Worm (Caenorhabditis elegans) whole organism, L1 larva: ENCODE data around the gene ZK856.11.

Experiments used
- C04F5.9 ChIP-seq: sonication (generic microtip); optimal IDR thresholded peaks from 2 replicates; lab custom pipeline; 2016; ENCODE audit warnings: missing genetic modification characterization, missing compliant biosample characterization
- F16B12.6 ChIP-seq: fragments of 150-350 bp; optimal IDR thresholded peaks from 2 replicates; lab custom pipeline; 2014; ENCODE audit warnings: missing biosample characterization, missing genetic modification characterization
- aha-1 ChIP-seq: fragments of 150-350 bp; optimal IDR thresholded peaks from 2 replicates; lab custom pipeline; 2014; ENCODE audit warnings: missing biosample characterization, missing genetic modification characterization
- blmp-1 ChIP-seq: fragments of 150-350 bp; optimal IDR thresholded peaks from 2 replicates; lab custom pipeline; 2014; ENCODE audit warnings: missing biosample characterization, missing genetic modification characterization
- ceh-90 ChIP-seq: sonication (generic microtip); optimal IDR thresholded peaks from 2 replicates; lab custom pipeline; 2016; ENCODE audit warnings: missing genetic modification characterization, missing compliant biosample characterization
- dpl-1 ChIP-seq, 3 experiments: fragments of 150-350 bp in 2 of 3; sonication (generic microtip) in 1 of 3; optimal IDR thresholded peaks; 2 replicates each; lab custom pipeline; 2014 to 2017; ENCODE audit warnings: missing biosample characterization in 3 of 3, missing genetic modification characterization in 3 of 3, missing genetic modification reagents in 3 of 3
- dsc-1 ChIP-seq: sonication (generic microtip); optimal IDR thresholded peaks from 2 replicates; lab custom pipeline; 2016; ENCODE audit warnings: mild to moderate bottlenecking, missing genetic modification characterization, missing compliant biosample characterization
- efl-1 ChIP-seq, 4 experiments: fragments of 150-350 bp; optimal IDR thresholded peaks in 3 of 4; peaks in 1 of 4; 1 replicate in 1 of 4; 2 replicates in 3 of 4; lab custom pipeline; 2014; ENCODE audit warnings: missing biosample characterization in 2 of 4, missing genetic modification characterization in 2 of 4, missing genetic modification reagents in 2 of 4
- efl-3 ChIP-seq: fragments of 200-800 bp; sonication (Bioruptor generic); optimal IDR thresholded peaks from 2 replicates; lab custom pipeline; 2018; ENCODE audit warnings: mild to moderate bottlenecking, missing genetic modification characterization, missing compliant biosample characterization
- egl-13 ChIP-seq: sonication (generic microtip); optimal IDR thresholded peaks from 2 replicates; lab custom pipeline; 2016; ENCODE audit warnings: missing genotype, missing genetic modification reagents, missing genetic modification characterization, missing compliant biosample characterization
- elt-2 ChIP-seq: sonication (generic microtip); optimal IDR thresholded peaks from 2 replicates; lab custom pipeline; 2016; ENCODE audit warnings: missing genetic modification characterization, mild to moderate bottlenecking, inconsistent platforms, missing compliant biosample characterization, missing genetic modification reagents
- elt-3 ChIP-seq, 6 experiments: fragments of 150-350 bp in 1 of 6; sonication (generic microtip); optimal IDR thresholded peaks; 2 replicates each; lab custom pipeline; 2017 to 2018; ENCODE audit warnings: missing biosample characterization in 6 of 6, missing genetic modification characterization in 6 of 6, inconsistent platforms in 1 of 6
- fkh-8 ChIP-seq: sonication (generic microtip); optimal IDR thresholded peaks from 2 replicates; lab custom pipeline; 2016; ENCODE audit warnings: mild to moderate bottlenecking, missing genetic modification characterization, missing compliant biosample characterization
- hlh-17 ChIP-seq: fragments of 200-800 bp; sonication (Bioruptor generic); optimal IDR thresholded peaks from 2 replicates; lab custom pipeline; 2018; ENCODE audit warnings: missing genetic modification characterization, mild to moderate bottlenecking, missing compliant biosample characterization, moderate library complexity, borderline replicate concordance
- hpl-2 ChIP-seq: fragments of 150-350 bp; optimal IDR thresholded peaks from 2 replicates; lab custom pipeline; 2014; ENCODE audit warnings: missing biosample characterization, missing genetic modification reagents, missing genetic modification characterization
- irx-1 ChIP-seq: sonication (generic microtip); optimal IDR thresholded peaks from 2 replicates; lab custom pipeline; 2016; ENCODE audit warnings: missing genetic modification characterization, missing compliant biosample characterization
- jun-1 ChIP-seq: fragments of 150-350 bp; optimal IDR thresholded peaks from 2 replicates; lab custom pipeline; 2014; ENCODE audit warnings: missing biosample characterization, missing genetic modification reagents, missing genetic modification characterization
- lin-14 ChIP-seq: fragments of 200-800 bp; sonication (Bioruptor generic); optimal IDR thresholded peaks from 2 replicates; lab custom pipeline; 2018; ENCODE audit warnings: mild to moderate bottlenecking, missing genetic modification characterization, moderate library complexity, missing compliant biosample characterization
- lin-35 ChIP-seq, 2 experiments: fragments of 150-350 bp; optimal IDR thresholded peaks; 2 replicates each; lab custom pipeline; 2014; ENCODE audit warnings: missing biosample characterization in 2 of 2, missing genetic modification characterization in 2 of 2, missing genetic modification reagents in 2 of 2
- mdl-1 ChIP-seq, 2 experiments: fragments of 150-350 bp; optimal IDR thresholded peaks; 2 replicates each; lab custom pipeline; 2014 to 2017; ENCODE audit warnings: missing biosample characterization in 2 of 2, missing genetic modification characterization in 2 of 2, inconsistent platforms in 1 of 2
- mep-1 ChIP-seq: fragments of 150-350 bp; optimal IDR thresholded peaks from 2 replicates; lab custom pipeline; 2014; ENCODE audit warnings: missing biosample characterization, missing genetic modification characterization
- nhr-11 ChIP-seq: fragments of 150-350 bp; optimal IDR thresholded peaks from 2 replicates; lab custom pipeline; 2014; ENCODE audit warnings: missing biosample characterization, missing genetic modification characterization
- nhr-19 ChIP-seq: fragments of 200-800 bp; sonication (Bioruptor generic); conservative IDR thresholded peaks from 2 replicates; pipeline ENCODE4 v1.3.6; 2022; ENCODE audit warnings: missing genetic modification characterization, missing compliant biosample characterization
- nhr-237 ChIP-seq: fragments of 150-350 bp; optimal IDR thresholded peaks from 2 replicates; lab custom pipeline; 2014; ENCODE audit warnings: missing biosample characterization, missing genetic modification characterization
- nhr-47 ChIP-seq: sonication (generic microtip); optimal IDR thresholded peaks from 2 replicates; lab custom pipeline; 2016; ENCODE audit warnings: mild to moderate bottlenecking, missing genetic modification characterization, moderate library complexity, missing compliant biosample characterization
- nhr-77 ChIP-seq: fragments of 150-350 bp; optimal IDR thresholded peaks from 2 replicates; lab custom pipeline; 2014; ENCODE audit warnings: missing biosample characterization, missing genetic modification characterization
- nhr-84 ChIP-seq: sonication (generic microtip); optimal IDR thresholded peaks from 2 replicates; lab custom pipeline; 2017; ENCODE audit warnings: missing biosample characterization, missing genetic modification characterization
- nhr-85 ChIP-seq: sonication (generic microtip); peaks from one replicate; lab custom pipeline; 2016; ENCODE audit warnings: missing genetic modification characterization, inconsistent platforms, missing compliant biosample characterization
- nhr-90 ChIP-seq: sonication (generic microtip); optimal IDR thresholded peaks from 2 replicates; lab custom pipeline; 2016; ENCODE audit warnings: mild to moderate bottlenecking, missing genetic modification characterization, missing compliant biosample characterization; ENCODE audit not compliant: poor library complexity
- pqm-1 ChIP-seq: sonication (generic microtip); optimal IDR thresholded peaks from 3 replicates; lab custom pipeline; 2017; ENCODE audit warnings: missing biosample characterization, missing genetic modification characterization
- rnt-1 ChIP-seq: sonication (generic microtip); optimal IDR thresholded peaks from 2 replicates; lab custom pipeline; 2016; ENCODE audit warnings: mild to moderate bottlenecking, missing genetic modification characterization, moderate library complexity, missing compliant biosample characterization
- snu-23 ChIP-seq: sonication (generic microtip); optimal IDR thresholded peaks from 2 replicates; lab custom pipeline; 2016; ENCODE audit warnings: missing genetic modification characterization, missing compliant biosample characterization
- tbx-2 ChIP-seq: sonication (generic microtip); optimal IDR thresholded peaks from 2 replicates; lab custom pipeline; 2016; ENCODE audit warnings: missing genetic modification characterization, missing compliant biosample characterization
- unc-130 ChIP-seq: fragments of 150-350 bp; optimal IDR thresholded peaks from 2 replicates; lab custom pipeline; 2017; ENCODE audit warnings: missing biosample characterization, missing genetic modification characterization, inconsistent platforms
- ztf-11 ChIP-seq, 2 experiments: sonication (generic microtip); optimal IDR thresholded peaks; 2 replicates each; lab custom pipeline; 2016 to 2017; ENCODE audit warnings: missing genetic modification characterization in 2 of 2, missing biosample characterization in 1 of 2, missing compliant biosample characterization in 1 of 2
- ztf-4 ChIP-seq: fragments of 150-350 bp; optimal IDR thresholded peaks from 2 replicates; lab custom pipeline; 2014; ENCODE audit warnings: missing biosample characterization, missing genetic modification characterization

ZK856.11 gene

ce11 chrV:10246443-10246885, 41.7 kb upstream of the ZK856.11 start (continued):
- TF ChIP-seq lin-14 (GFP tag; lab: Kevin White, UChicago) (peak; percentile 94), jun-1 (tag; lab: Kevin White, UChicago) (no peak), irx-1 (tag; lab: Kevin White, UChicago) (peak; percentile 20), unc-130 (tag; lab: Kevin White, UChicago) (peak; percentile 59), nhr-47 (tag; lab: Kevin White, UChicago) (peak; percentile 78), rnt-1 (tag; lab: Kevin White, UChicago) (no peak), elt-3 (tag; optimal IDR thresholded peaks at IDR 0.05; lab: Kevin White, UChicago) (no peak), ztf-4 (tag; lab: Kevin White, UChicago) (peak; percentile 41), nhr-11 (peak; percentile 31), F16B12.6 (tag; lab: Kevin White, UChicago) (no peak), ceh-90 (tag; lab: Kevin White, UChicago) (peak; percentile 31), tbx-2 (tag; lab: Kevin White, UChicago) (no peak), nhr-84 (tag; lab: Kevin White, UChicago) (no peak), dpl-1 (GFP tag; optimal IDR thresholded peaks at IDR 0.05; lab: Kevin White, UChicago) (peak; percentile 34 to 65 (median 44)), nhr-85 (tag; lab: Kevin White, UChicago) (peak; percentile 67), pqm-1 (tag; lab: Kevin White, UChicago) (no peak), elt-2 (no peak), hpl-2 (GFP tag; lab: Kevin White, UChicago) (no peak), mep-1 (tag; lab: Kevin White, UChicago) (peak; percentile 44), efl-1 (optimal IDR thresholded peaks at IDR 0.05; lab: Kevin White, UChicago) (peak; percentile 35 to 53), efl-1 (GFP tag; optimal IDR thresholded peaks at IDR 0.05 in 1 of 2; lab: Kevin White, UChicago) (peak; percentile 42 to 79), mdl-1 (tag; optimal IDR thresholded peaks at IDR 0.05; lab: Kevin White, UChicago) (peak in 1 of 2 experiments; percentile 89), nhr-237 (tag; lab: Kevin White, UChicago) (no peak), C04F5.9 (tag; lab: Kevin White, UChicago) (no peak), fkh-8 (tag; lab: Kevin White, UChicago) (peak; percentile 89), nhr-90 (tag; lab: Kevin White, UChicago) (no peak), snu-23 (GFP tag; lab: Kevin White, UChicago) (peak; percentile 51), nhr-77 (tag; lab: Kevin White, UChicago) (no peak), ztf-11 (tag; optimal IDR thresholded peaks at IDR 0.05; lab: Kevin White, UChicago) (no peak), efl-3 (no peak), lin-35 (GFP tag; optimal IDR thresholded peaks at IDR 0.05; lab: Kevin White, UChicago) (peak; percentile 55 to 66), hlh-17 (GFP tag; lab: Kevin White, UChicago) (no peak)

ce11 chrV:10245615-10246014, 40.9 kb upstream of the ZK856.11 start:
- TF ChIP-seq aha-1 (tag; lab: Kevin White, UChicago) (no peak), unc-130 (tag; lab: Kevin White, UChicago) (no peak), lin-35 (GFP tag; optimal IDR thresholded peaks at IDR 0.05; lab: Kevin White, UChicago) (no peak), egl-13 (no peak), dpl-1 (GFP tag; optimal IDR thresholded peaks at IDR 0.05; lab: Kevin White, UChicago) (no peak), dsc-1 (tag; lab: Kevin White, UChicago) (peak; percentile 6), nhr-19 (GFP tag; lab: Robert Waterston, UW) (no peak), jun-1 (tag; lab: Kevin White, UChicago) (no peak)

ce11 chrV:10244018-10244720, 39.4 kb upstream of the ZK856.11 start:
- TF ChIP-seq blmp-1 (tag; lab: Kevin White, UChicago): no peak
- TF ChIP-seq elt-2: peak; percentile 34
- TF ChIP-seq fkh-8 (tag; lab: Kevin White, UChicago): peak; percentile 11
- no peak for TF ChIP-seq nhr-11
- peak; percentile 73 for TF ChIP-seq dsc-1 (tag; lab: Kevin White, UChicago)
